Fruit fly (Drosophila melanogaster) S2 (cell line): ENCODE results near the gene tgy.

Source experiments
- CG8478 ChIP-seq: fragments of >200 bp; optimal IDR thresholded peaks from 2 replicates; lab custom pipeline; 2018
- CTCF ChIP-seq, 2 experiments: fragments of >200 bp; optimal IDR thresholded peaks; 2 replicates each; lab custom pipeline; 2018

DNA sequence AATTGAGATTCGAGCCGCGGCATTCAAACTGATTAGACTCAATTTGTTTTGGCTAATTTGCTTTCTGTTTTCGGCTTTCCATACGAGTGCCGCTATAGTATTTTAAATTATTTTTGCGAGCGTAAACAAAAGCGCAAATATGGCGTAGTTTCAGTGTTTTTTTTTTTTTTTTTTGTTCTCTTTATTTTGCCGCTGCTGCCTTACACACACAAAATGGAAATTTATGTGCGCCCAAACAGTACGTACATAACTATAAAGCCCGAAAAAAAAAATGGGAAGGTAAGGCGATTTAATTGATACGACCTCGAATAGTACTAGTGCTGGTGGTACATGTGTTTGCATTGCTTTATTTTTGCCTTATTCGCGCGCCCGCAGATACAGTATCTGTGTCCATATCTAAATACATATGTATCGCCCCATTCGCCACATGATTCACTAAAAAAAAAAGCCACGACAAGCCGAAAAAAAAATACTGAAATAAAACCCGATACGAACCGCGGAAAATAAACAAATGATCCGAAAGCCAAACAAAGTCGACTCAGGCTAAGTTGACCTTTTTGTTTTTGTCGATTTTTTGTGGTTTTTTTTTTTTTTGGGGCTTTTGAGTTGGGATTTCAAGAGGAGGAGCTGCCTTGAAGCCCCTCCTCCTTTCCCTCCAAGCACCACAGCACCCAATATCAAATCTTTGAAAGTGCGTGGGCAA is 21.0 kb upstream of the tgy start:
- TF ChIP-seq CG8478 (lab: Kevin White, UChicago) = no peak
- TF ChIP-seq CTCF (optimal IDR thresholded peaks at IDR 0.05; lab: Kevin White, UChicago) = no peak
